Worm (Caenorhabditis elegans) whole organism, late embryonic: Measurements from ENCODE around the gene skpt-1.

Source experiments
- ama-1 ChIP-seq: fragments of 150-350 bp; optimal IDR thresholded peaks from 2 replicates; lab custom pipeline; 2014
- ceh-45 ChIP-seq: fragments of 200-800 bp; sonication (Bioruptor generic); IDR thresholded peaks from 2 replicates; pipeline ENCODE4 v1.3.6; 2022; ENCODE audit warnings: missing genetic modification reagents, missing genetic modification characterization, missing compliant biosample characterization
- ceh-9 ChIP-seq: sonication (generic microtip); optimal IDR thresholded peaks from 2 replicates; lab custom pipeline; 2016; ENCODE audit warnings: mild to moderate bottlenecking, missing genetic modification characterization, inconsistent platforms, missing compliant biosample characterization
- dmd-4 ChIP-seq: sonication (generic microtip); optimal IDR thresholded peaks from 2 replicates; lab custom pipeline; 2016; ENCODE audit warnings: borderline replicate concordance, missing genetic modification characterization, missing compliant biosample characterization
- elt-2 ChIP-seq: sonication (generic microtip); optimal IDR thresholded peaks from 2 replicates; lab custom pipeline; 2016; ENCODE audit warnings: missing genetic modification reagents, missing genetic modification characterization, missing compliant biosample characterization
- eyg-1 ChIP-seq: sonication (generic microtip); optimal IDR thresholded peaks from 2 replicates; lab custom pipeline; 2016; ENCODE audit warnings: missing genotype, missing genetic modification characterization, missing compliant biosample characterization
- hlh-6 ChIP-seq: sonication (generic microtip); optimal IDR thresholded peaks from 2 replicates; lab custom pipeline; 2016; ENCODE audit warnings: missing genotype, missing genetic modification characterization, missing compliant biosample characterization
- lin-11 ChIP-seq: fragments of 200-800 bp; sonication (Bioruptor generic); optimal IDR thresholded peaks from 2 replicates; lab custom pipeline; 2018; ENCODE audit warnings: mild to moderate bottlenecking, missing genetic modification characterization, missing compliant biosample characterization
- pat-9 ChIP-seq: fragments of 200-800 bp; sonication (Bioruptor generic); optimal IDR thresholded peaks from 2 replicates; lab custom pipeline; 2018; ENCODE audit warnings: mild to moderate bottlenecking, missing genetic modification characterization, moderate library complexity, missing compliant biosample characterization
- pax-1 ChIP-seq: fragments of 150-350 bp; optimal IDR thresholded peaks from 2 replicates; lab custom pipeline; 2014; ENCODE audit warnings: missing biosample characterization, missing genetic modification characterization
- sox-2 ChIP-seq: fragments of 200-800 bp; sonication (Bioruptor generic); IDR thresholded peaks from 2 replicates; pipeline ENCODE4 v1.3.6; 2022; ENCODE audit warnings: missing genetic modification reagents, missing genetic modification characterization, missing compliant biosample characterization
- unc-3 ChIP-seq, 2 experiments: fragments of 200-800 bp in 1 of 2; sonication (Bioruptor generic) in 1 of 2; sonication (generic microtip) in 1 of 2; conservative IDR thresholded peaks in 1 of 2; optimal IDR thresholded peaks in 1 of 2; 2 replicates each; pipeline versions ENCODE4 v1.3.6 to Lab custom; 2016 to 2022; ENCODE audit warnings: missing compliant biosample characterization in 2 of 2, missing genetic modification characterization in 2 of 2, missing genetic modification reagents in 1 of 2

- TF ChIP-seq ama-1 (no peak), lin-11 (tag; lab: Kevin White, UChicago) (no peak), pax-1 (tag; lab: Kevin White, UChicago) (no peak), eyg-1 (tag; lab: Kevin White, UChicago) (no peak), unc-3 (GFP tag; conservative IDR thresholded peaks at IDR 0.05; lab: Robert Waterston, UW) (no peak), unc-3 (tag; optimal IDR thresholded peaks at IDR 0.05; lab: Kevin White, UChicago) (no peak), sox-2 (GFP tag; lab: Robert Waterston, UW) (no peak), ceh-45 (GFP tag; lab: Robert Waterston, UW) (no peak), hlh-6 (no peak), elt-2 (tag; lab: Kevin White, UChicago) (no peak), pat-9 (tag; lab: Kevin White, UChicago) (no peak), dmd-4 (tag; lab: Kevin White, UChicago) (no peak), ceh-9 (tag; lab: Kevin White, UChicago) (no peak)
These were observed 20.9 kb upstream of the skpt-1 start for ce11 chrIII:5469090-5469489.
